Worm (Caenorhabditis elegans) whole organism, L3 larva: ENCODE measurements around the gene K12H4.5.

Experiments used
- R02D3.7 ChIP-seq: fragments of 150-350 bp; optimal IDR thresholded peaks from 2 replicates; lab custom pipeline; 2014; ENCODE audit warnings: missing biosample characterization, missing genetic modification characterization
- aly-2 ChIP-seq: fragments of 150-350 bp; optimal IDR thresholded peaks from 2 replicates; lab custom pipeline; 2014; ENCODE audit warnings: missing biosample characterization, missing genetic modification characterization
- ama-1 ChIP-seq: fragments of 150-350 bp; optimal IDR thresholded peaks from 2 replicates; lab custom pipeline; 2018
- ceh-16 ChIP-seq: sonication (generic microtip); optimal IDR thresholded peaks from 2 replicates; lab custom pipeline; 2017; ENCODE audit warnings: missing biosample characterization, missing genetic modification characterization
- ceh-28 ChIP-seq: fragments of 150-350 bp; optimal IDR thresholded peaks from 2 replicates; lab custom pipeline; 2014; ENCODE audit warnings: missing biosample characterization, missing genetic modification reagents, missing genetic modification characterization
- ceh-82 ChIP-seq: fragments of 150-350 bp; optimal IDR thresholded peaks from 2 replicates; lab custom pipeline; 2014; ENCODE audit warnings: missing biosample characterization, missing genetic modification characterization
- ceh-9 ChIP-seq: sonication (generic microtip); optimal IDR thresholded peaks from 2 replicates; lab custom pipeline; 2018; ENCODE audit warnings: missing biosample characterization, missing genetic modification characterization
- daf-12 ChIP-seq: fragments of 150-350 bp; optimal IDR thresholded peaks from 2 replicates; lab custom pipeline; 2014; ENCODE audit warnings: missing biosample characterization, missing genetic modification reagents, missing genetic modification characterization
- egl-27 ChIP-seq: sonication (generic microtip); optimal IDR thresholded peaks from 4 replicates; lab custom pipeline; 2017; ENCODE audit warnings: missing biosample characterization, missing genetic modification reagents, missing genetic modification characterization
- egl-5 ChIP-seq: fragments of 150-350 bp; optimal IDR thresholded peaks from 2 replicates; lab custom pipeline; 2017; ENCODE audit warnings: missing biosample characterization, missing genetic modification reagents, missing genetic modification characterization, inconsistent platforms
- elt-1 ChIP-seq: fragments of 150-350 bp; optimal IDR thresholded peaks from 2 replicates; lab custom pipeline; 2014; ENCODE audit warnings: missing biosample characterization, missing genetic modification characterization
- elt-2 ChIP-seq: sonication (generic microtip); optimal IDR thresholded peaks from 2 replicates; lab custom pipeline; 2016; ENCODE audit warnings: missing genetic modification reagents, mild to moderate bottlenecking, missing genetic modification characterization, missing compliant biosample characterization
- elt-3 ChIP-seq, 3 experiments: fragments of 150-350 bp in 1 of 3; sonication (generic microtip) in 2 of 3; optimal IDR thresholded peaks; 2 replicates in 2 of 3; 4 replicates in 1 of 3; lab custom pipeline; 2014 to 2017; ENCODE audit warnings: missing biosample characterization in 3 of 3, missing genetic modification characterization in 3 of 3
- eor-1 ChIP-seq, 2 experiments: fragments of 150-350 bp; optimal IDR thresholded peaks; 2 replicates each; lab custom pipeline; 2014 to 2018; ENCODE audit warnings: missing biosample characterization in 2 of 2, missing genetic modification characterization in 2 of 2
- fkh-10 ChIP-seq: sonication (generic microtip); optimal IDR thresholded peaks from 2 replicates; lab custom pipeline; 2017; ENCODE audit warnings: missing biosample characterization, missing genetic modification reagents, missing genetic modification characterization
- fkh-2 ChIP-seq: fragments of 150-350 bp; optimal IDR thresholded peaks from 2 replicates; lab custom pipeline; 2014; ENCODE audit warnings: missing biosample characterization, missing genetic modification reagents, missing genetic modification characterization
- fos-1 ChIP-seq: fragments of 150-350 bp; optimal IDR thresholded peaks from 2 replicates; lab custom pipeline; 2014; ENCODE audit warnings: missing biosample characterization, missing genetic modification characterization
- jun-1 ChIP-seq: fragments of 150-350 bp; optimal IDR thresholded peaks from 2 replicates; lab custom pipeline; 2014; ENCODE audit warnings: missing biosample characterization, missing genetic modification reagents, missing genetic modification characterization
- lin-15B ChIP-seq: fragments of 150-350 bp; optimal IDR thresholded peaks from 2 replicates; lab custom pipeline; 2014; ENCODE audit warnings: missing biosample characterization, missing genetic modification characterization
- lin-39 ChIP-seq: fragments of 150-350 bp; optimal IDR thresholded peaks from 2 replicates; lab custom pipeline; 2018; ENCODE audit warnings: missing biosample characterization, missing genetic modification reagents, missing genetic modification characterization
- lsy-12 ChIP-seq: sonication (generic microtip); optimal IDR thresholded peaks from 2 replicates; lab custom pipeline; 2016; ENCODE audit warnings: mild to moderate bottlenecking, missing genetic modification characterization, missing compliant biosample characterization
- mdl-1 ChIP-seq: fragments of 150-350 bp; optimal IDR thresholded peaks from 2 replicates; lab custom pipeline; 2014; ENCODE audit warnings: missing biosample characterization, missing genetic modification characterization
- nfya-1 ChIP-seq: sonication (generic microtip); optimal IDR thresholded peaks from 2 replicates; lab custom pipeline; 2017; ENCODE audit warnings: missing genetic modification characterization, mild to moderate bottlenecking, missing compliant biosample characterization, antibody characterized with exemption, moderate library complexity; ENCODE audit not compliant: insufficient read depth
- nhr-11 ChIP-seq: fragments of 150-350 bp; optimal IDR thresholded peaks from 2 replicates; lab custom pipeline; 2014; ENCODE audit warnings: missing biosample characterization, missing genetic modification characterization
- nhr-12 ChIP-seq: fragments of 150-350 bp; optimal IDR thresholded peaks from 2 replicates; lab custom pipeline; 2014; ENCODE audit warnings: missing biosample characterization, missing genetic modification characterization
- nhr-23 ChIP-seq: fragments of 150-350 bp; optimal IDR thresholded peaks from 2 replicates; lab custom pipeline; 2014; ENCODE audit warnings: missing biosample characterization, missing genetic modification reagents, missing genetic modification characterization
- nhr-237 ChIP-seq: fragments of 150-350 bp; optimal IDR thresholded peaks from 2 replicates; lab custom pipeline; 2014; ENCODE audit warnings: missing biosample characterization, missing genetic modification characterization
- nhr-28 ChIP-seq: fragments of 150-350 bp; optimal IDR thresholded peaks from 2 replicates; lab custom pipeline; 2014; ENCODE audit warnings: missing biosample characterization, missing genetic modification characterization
- nhr-67 ChIP-seq: fragments of 150-350 bp; optimal IDR thresholded peaks from 2 replicates; lab custom pipeline; 2014; ENCODE audit warnings: missing biosample characterization, missing genetic modification characterization
- nhr-76 ChIP-seq: fragments of 150-350 bp; sonication (generic microtip); optimal IDR thresholded peaks from 5 replicates; lab custom pipeline; 2014; ENCODE audit warnings: missing biosample characterization, missing genetic modification characterization
- pqm-1 ChIP-seq: fragments of 150-350 bp; optimal IDR thresholded peaks from 2 replicates; lab custom pipeline; 2017; ENCODE audit warnings: missing biosample characterization, missing genetic modification characterization, inconsistent platforms
- sea-2 ChIP-seq: fragments of 150-350 bp; sonication (generic microtip); optimal IDR thresholded peaks from 4 replicates; lab custom pipeline; 2014; ENCODE audit warnings: missing biosample characterization, missing genetic modification reagents, missing genetic modification characterization
- skn-1 ChIP-seq: fragments of 150-350 bp; optimal IDR thresholded peaks from 2 replicates; lab custom pipeline; 2014; ENCODE audit warnings: missing biosample characterization, missing genetic modification characterization
- snpc-4 ChIP-seq: fragments of 150-350 bp; optimal IDR thresholded peaks from 2 replicates; lab custom pipeline; 2014; ENCODE audit warnings: missing biosample characterization, missing genetic modification characterization
- tbx-2 ChIP-seq: sonication (generic microtip); optimal IDR thresholded peaks from 2 replicates; lab custom pipeline; 2016; ENCODE audit warnings: mild to moderate bottlenecking, missing genetic modification characterization, missing compliant biosample characterization
- unc-39 ChIP-seq: sonication (generic microtip); optimal IDR thresholded peaks from 4 replicates; lab custom pipeline; 2017; ENCODE audit warnings: missing biosample characterization, missing genetic modification characterization
- unc-62 ChIP-seq: fragments of 150-350 bp; sonication (generic microtip); optimal IDR thresholded peaks from 4 replicates; lab custom pipeline; 2014; ENCODE audit warnings: missing biosample characterization, missing genetic modification reagents, missing genetic modification characterization
- ztf-11 ChIP-seq: fragments of 150-350 bp; optimal IDR thresholded peaks from 2 replicates; lab custom pipeline; 2014; ENCODE audit warnings: missing biosample characterization, missing genetic modification characterization

K12H4.5 gene

DNA sequence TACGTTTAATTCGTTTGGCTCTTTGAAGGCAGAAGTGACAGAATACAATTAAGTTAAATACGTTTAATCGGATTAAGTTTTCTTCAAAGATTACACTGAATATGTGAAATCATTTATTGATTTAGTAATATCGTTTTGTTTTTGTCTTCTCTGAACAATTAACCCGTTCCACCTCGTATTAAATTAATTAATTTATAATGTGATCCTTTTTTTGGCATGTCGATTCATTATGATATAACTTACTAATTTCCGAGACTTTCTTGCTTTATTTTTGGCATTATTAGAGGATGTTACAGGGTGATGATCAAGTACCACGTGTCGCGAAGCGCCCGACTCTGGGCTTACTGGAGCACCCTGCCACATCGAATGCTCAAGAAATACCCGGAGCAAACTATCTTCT, at the start of gene K12H4.5:
Gene K12H4.5 (plus strand): TSS at position 301 of the 400 bp plus-strand sequence.
- TF ChIP-seq lin-39 (tag; lab: Kevin White, UChicago) (no peak), unc-39 (tag; lab: Kevin White, UChicago) (no peak), jun-1 (tag; lab: Kevin White, UChicago) (no peak), fkh-2 (tag; lab: Kevin White, UChicago) (no peak), lin-15B (no peak)

DNA sequence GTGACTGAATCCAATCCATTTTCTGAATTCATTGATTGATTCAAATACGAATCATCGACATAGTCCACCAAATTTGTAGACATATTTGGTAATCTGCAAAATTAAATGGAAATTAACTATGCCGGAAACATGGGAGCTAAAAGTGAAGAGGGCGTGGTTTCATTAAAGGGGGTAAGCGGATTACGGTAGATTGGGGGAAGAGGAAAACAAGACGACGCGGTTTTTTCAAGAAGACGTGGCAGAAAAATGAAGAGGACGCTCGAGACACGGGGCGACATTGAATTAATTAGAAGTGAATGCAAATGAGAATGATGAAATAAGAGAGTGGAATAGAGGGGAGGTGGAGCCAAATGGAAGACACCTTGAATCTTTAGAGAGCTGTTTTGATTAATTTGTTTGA, 47.9 kb upstream of the K12H4.5 start, which contains the start of gene npr-17:
Gene npr-17 (minus strand): TSS at position 101 of the 400 bp plus-strand sequence.
- TF ChIP-seq nhr-237 (tag; lab: Kevin White, UChicago) (no peak), ceh-9 (no peak), unc-62 (GFP tag; lab: Kevin White, UChicago) (no peak), lin-15B (no peak), nhr-28 (tag; lab: Kevin White, UChicago) (no peak)

- TF ChIP-seq nhr-11 (no peak), unc-39 (tag; lab: Kevin White, UChicago) (no peak), fkh-10 (GFP tag; lab: Kevin White, UChicago) (no peak), egl-27 (tag; lab: Kevin White, UChicago) (no peak), nhr-76 (tag; lab: Kevin White, UChicago) (no peak), elt-3 (tag; optimal IDR thresholded peaks at IDR 0.05; lab: Kevin White, UChicago) (no peak), aly-2 (no peak), ama-1 (lab: Kevin White, UChicago) (no peak), R02D3.7 (tag; lab: Kevin White, UChicago) (no peak), fos-1 (tag; lab: Kevin White, UChicago) (no peak), nhr-12 (tag; lab: Kevin White, UChicago) (no peak)
These were observed 46.7 kb upstream of the K12H4.5 start for ce11 chrIII:7997447-7998046.

DNA sequence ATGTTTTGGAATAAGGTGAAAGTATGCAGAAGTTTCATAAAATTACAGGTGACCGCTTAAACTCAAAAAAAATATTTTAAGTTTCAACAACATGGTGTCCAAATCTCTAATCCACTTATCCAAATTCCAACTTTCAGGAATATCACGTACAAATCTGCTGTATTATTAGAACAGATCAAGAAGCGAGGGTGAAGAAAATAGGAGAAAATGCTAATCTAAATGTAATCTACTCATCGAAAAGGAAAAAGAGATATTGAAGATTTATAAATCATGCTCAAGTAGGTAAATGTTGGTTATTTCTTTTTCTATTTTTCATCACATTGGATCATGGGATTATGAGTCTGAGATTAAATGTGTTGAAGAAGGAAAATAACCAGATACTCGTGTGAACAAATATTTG, 42.7 kb upstream of the K12H4.5 start:
- TF ChIP-seq daf-12 (tag; lab: Kevin White, UChicago) (no peak), ztf-11 (tag; lab: Kevin White, UChicago) (no peak), fkh-2 (tag; lab: Kevin White, UChicago) (no peak), snpc-4 (tag; lab: Kevin White, UChicago) (no peak), fos-1 (tag; lab: Kevin White, UChicago) (no peak), aly-2 (no peak), elt-1 (tag; lab: Kevin White, UChicago) (no peak), pqm-1 (tag; lab: Kevin White, UChicago) (no peak), lin-39 (tag; lab: Kevin White, UChicago) (no peak), sea-2 (GFP tag; lab: Kevin White, UChicago) (no peak), nhr-28 (tag; lab: Kevin White, UChicago) (no peak), eor-1 (tag; optimal IDR thresholded peaks at IDR 0.05; lab: Kevin White, UChicago) (no peak), lsy-12 (tag; lab: Kevin White, UChicago) (no peak), ceh-16 (tag; lab: Kevin White, UChicago) (no peak), egl-27 (tag; lab: Kevin White, UChicago) (no peak)

ce11 chrIII:8004091-8004490, 40.2 kb upstream of the K12H4.5 start, which contains the start of gene C06G4.6:
Gene C06G4.6, plus strand, starts transcription at chrIII:8004391.
- TF ChIP-seq egl-27 (tag; lab: Kevin White, UChicago), result no peak
- TF ChIP-seq fkh-2 (tag; lab: Kevin White, UChicago), result no peak
- TF ChIP-seq elt-2, result no peak
- no peak for TF ChIP-seq elt-1 (tag; lab: Kevin White, UChicago)
- TF ChIP-seq aly-2, result no peak

ce11 chrIII:8009769-8010168, 34.5 kb upstream of the K12H4.5 start, which contains the start of gene cit-1.1:
Gene cit-1.1, minus strand, starts transcription at chrIII:8009821.
- TF ChIP-seq egl-27 (tag; lab: Kevin White, UChicago), result no peak
- no peak for TF ChIP-seq ztf-11 (tag; lab: Kevin White, UChicago)
- TF ChIP-seq nhr-11, result no peak
- TF ChIP-seq egl-5 (tag; lab: Kevin White, UChicago), result peak; percentile 37
- TF ChIP-seq ceh-28 (tag; lab: Kevin White, UChicago), result no peak
- TF ChIP-seq nhr-23 (tag; lab: Kevin White, UChicago), result no peak
- no peak for TF ChIP-seq nhr-76 (tag; lab: Kevin White, UChicago)
- TF ChIP-seq ceh-82 (tag; lab: Kevin White, UChicago), result no peak
- no peak for TF ChIP-seq aly-2
- TF ChIP-seq eor-1 (tag; optimal IDR thresholded peaks at IDR 0.05; lab: Kevin White, UChicago), result no peak
- TF ChIP-seq lin-39 (tag; lab: Kevin White, UChicago), result peak; percentile 59
- TF ChIP-seq nfya-1 (tag; lab: Kevin White, UChicago), result peak; percentile 46
- TF ChIP-seq sea-2 (GFP tag; lab: Kevin White, UChicago), result no peak
- TF ChIP-seq skn-1, result no peak
- no peak for TF ChIP-seq elt-1 (tag; lab: Kevin White, UChicago)
- no peak for TF ChIP-seq ama-1 (lab: Kevin White, UChicago)
- no peak for TF ChIP-seq fos-1 (tag; lab: Kevin White, UChicago)
- TF ChIP-seq nhr-12 (tag; lab: Kevin White, UChicago), result no peak
- TF ChIP-seq unc-39 (tag; lab: Kevin White, UChicago), result no peak
- no peak for TF ChIP-seq jun-1 (tag; lab: Kevin White, UChicago)
- no peak for TF ChIP-seq R02D3.7 (tag; lab: Kevin White, UChicago)
- no peak for TF ChIP-seq lsy-12 (tag; lab: Kevin White, UChicago)
- no peak for TF ChIP-seq tbx-2 (tag; lab: Kevin White, UChicago)
- no peak for TF ChIP-seq fkh-10 (GFP tag; lab: Kevin White, UChicago)
- TF ChIP-seq mdl-1 (tag; lab: Kevin White, UChicago), result no peak
- TF ChIP-seq nhr-67 (tag; lab: Kevin White, UChicago), result no peak
- no peak for TF ChIP-seq nhr-28 (tag; lab: Kevin White, UChicago)
- peak; percentile 60 for TF ChIP-seq lin-15B
- no peak for TF ChIP-seq elt-3 (tag; optimal IDR thresholded peaks at IDR 0.05; lab: Kevin White, UChicago)
